Worm (Caenorhabditis elegans): ENCODE data around the gene Y73C8B.2.

Y73C8B.2 gene

DNA sequence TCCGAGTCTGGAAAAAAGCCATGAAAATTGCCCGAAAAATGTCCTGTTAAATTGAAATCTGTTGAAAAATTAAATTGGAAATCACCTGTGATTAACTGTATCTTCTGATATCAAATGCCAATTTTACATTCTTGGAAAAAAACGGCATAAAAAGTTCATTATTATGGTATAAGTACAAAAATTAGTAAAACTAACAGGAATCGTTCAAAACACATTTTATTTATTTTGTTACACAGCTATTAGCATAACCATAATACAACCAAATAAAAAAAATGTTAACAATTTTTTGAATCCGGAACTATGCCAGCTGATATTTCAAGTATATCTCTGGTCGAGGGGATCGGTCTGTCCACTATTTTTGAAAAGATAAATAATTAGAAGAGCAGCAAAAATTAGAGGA, 35.8 kb upstream of the Y73C8B.2 start, which contains the start of gene K08D9.10:
Gene K08D9.10, plus strand, starts transcription at position 301 of the 400 bp plus-strand sequence.
- no peak for TF ChIP-seq nhr-47 (tag; optimal IDR thresholded peaks at IDR 0.05)
- TF ChIP-seq unc-86 (tag; optimal IDR thresholded peaks at IDR 0.05): no peak
- TF ChIP-seq xbp-1 (tag; optimal IDR thresholded peaks at IDR 0.05): no peak
- no peak for TF ChIP-seq C16A3.4 (tag; optimal IDR thresholded peaks at IDR 0.05)
- TF ChIP-seq C04F5.9 (tag; optimal IDR thresholded peaks at IDR 0.05): no peak
- TF ChIP-seq nhr-20 (tag; optimal IDR thresholded peaks at IDR 0.05): no peak
- TF ChIP-seq ceh-90 (tag; optimal IDR thresholded peaks at IDR 0.05): no peak
- TF ChIP-seq lin-39 (tag; optimal IDR thresholded peaks at IDR 0.05): no peak
- no peak for TF ChIP-seq lir-3 (tag; optimal IDR thresholded peaks at IDR 0.05; ENCODE audit: poor library complexity)
- no peak for TF ChIP-seq mab-9 (GFP tag; IDR thresholded peaks at IDR 0.05)

DNA sequence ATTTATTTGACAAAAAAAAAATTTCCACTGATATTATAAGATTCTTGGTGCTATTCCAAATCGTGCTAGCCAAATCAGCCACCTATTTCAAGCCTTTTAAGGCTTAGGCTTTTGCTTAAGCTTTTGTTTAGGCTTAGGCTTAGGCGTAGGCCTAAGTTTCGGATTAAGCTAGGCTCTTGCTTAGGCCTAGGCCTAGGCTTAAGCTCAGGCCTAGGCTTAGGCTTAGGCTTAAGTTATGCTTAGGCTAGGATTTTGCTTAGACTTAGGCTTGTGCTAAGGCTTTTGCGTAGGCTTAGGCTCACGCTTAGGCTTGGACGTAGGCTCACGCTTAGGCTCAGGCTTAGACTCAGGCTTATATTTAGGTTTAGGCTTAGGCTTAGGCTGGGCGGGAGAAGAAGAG, 35.3 kb upstream of the Y73C8B.2 start:
- TF ChIP-seq tbx-2 (tag; optimal IDR thresholded peaks at IDR 0.05) (no peak), dsc-1 (tag; optimal IDR thresholded peaks at IDR 0.05) (no peak), egl-27 (tag; optimal IDR thresholded peaks at IDR 0.05) (no peak), nhr-90 (tag; optimal IDR thresholded peaks at IDR 0.05; ENCODE audit: poor library complexity) (no peak), pax-3 (tag; optimal IDR thresholded peaks at IDR 0.05) (no peak), ceh-82 (tag; optimal IDR thresholded peaks at IDR 0.05) (no peak), nhr-11 (tag; optimal IDR thresholded peaks at IDR 0.05) (no peak), F16B12.6 (tag; optimal IDR thresholded peaks at IDR 0.05) (no peak), unc-130 (tag; optimal IDR thresholded peaks at IDR 0.05) (no peak), alr-1 (tag; optimal IDR thresholded peaks at IDR 0.05; ENCODE audit: borderline replicate concordance) (no peak), Y116A8C.19 (tag; optimal IDR thresholded peaks at IDR 0.05; ENCODE audit: borderline replicate concordance) (no peak), mdl-1 (tag; optimal IDR thresholded peaks at IDR 0.05) (no peak), ces-1 (GFP tag; optimal IDR thresholded peaks at IDR 0.05) (no peak), irx-1 (tag; optimal IDR thresholded peaks at IDR 0.05) (no peak), lir-3 (tag; optimal IDR thresholded peaks at IDR 0.05; ENCODE audit: poor library complexity) (no peak), C34B4.2 (tag; optimal IDR thresholded peaks at IDR 0.05) (no peak), C16A3.4 (tag; optimal IDR thresholded peaks at IDR 0.05) (no peak), ceh-90 (tag; optimal IDR thresholded peaks at IDR 0.05) (no peak), ztf-11 (tag; optimal IDR thresholded peaks at IDR 0.05) (no peak), ceh-88 (GFP tag; IDR thresholded peaks at IDR 0.05) (no peak)

- TF ChIP-seq blmp-1 (tag; optimal IDR thresholded peaks at IDR 0.05) (no peak), snu-23 (GFP tag; optimal IDR thresholded peaks at IDR 0.05) (no peak), grh-1 (GFP tag; IDR thresholded peaks at IDR 0.05) (no peak), nhr-85 (tag) (no peak), mdl-1 (tag; optimal IDR thresholded peaks at IDR 0.05) (no peak), C04F5.9 (tag; optimal IDR thresholded peaks at IDR 0.05) (no peak), hpl-2 (GFP tag; optimal IDR thresholded peaks at IDR 0.05) (no peak), nhr-19 (GFP tag; conservative IDR thresholded peaks at IDR 0.05) (no peak), tlp-1 (tag; optimal IDR thresholded peaks at IDR 0.05) (no peak), ztf-4 (tag; optimal IDR thresholded peaks at IDR 0.05) (no peak)
These were observed 32.6 kb upstream of the Y73C8B.2 start, which contains the start of gene K08D9.2 for ce11 chrV:3227373-3227772. TSS of gene K08D9.2 (plus strand) at chrV:3227673.

ce11 chrV:3218604-3219003, 23.8 kb upstream of the Y73C8B.2 start:
- no peak for TF ChIP-seq efl-1 (optimal IDR thresholded peaks at IDR 0.05)
- peak in 1 of 2 experiments; percentile 71 for TF ChIP-seq efl-1 (GFP tag; optimal IDR thresholded peaks at IDR 0.05 in 1 of 2)
- TF ChIP-seq blmp-1 (tag; optimal IDR thresholded peaks at IDR 0.05): no peak

Measured in whole organism, L1 larva.